Fruit fly (Drosophila melanogaster) whole organism, adult: ENCODE data around the gene CG4364.

Source experiments
- CG11617 ChIP-seq: fragments of 200-800 bp; sonication (Bioruptor generic); optimal IDR thresholded peaks from 2 replicates; lab custom pipeline; 2017; ENCODE audit warnings: mild to moderate bottlenecking, missing biosample characterization, missing genetic modification reagents, missing genetic modification characterization
- CG33017 ChIP-seq: fragments of 200-800 bp; sonication (Bioruptor generic); optimal IDR thresholded peaks from 2 replicates; lab custom pipeline; 2018; ENCODE audit warnings: missing biosample characterization, mild to moderate bottlenecking, missing genetic modification characterization, moderate library complexity
- CG7101 ChIP-seq: fragments of 200-800 bp; sonication (Bioruptor generic); optimal IDR thresholded peaks from 2 replicates; lab custom pipeline; 2018; ENCODE audit warnings: missing biosample characterization, mild to moderate bottlenecking, missing genetic modification characterization, moderate library complexity
- Clk ChIP-seq: fragments of 200-800 bp; sonication (Bioruptor generic); optimal IDR thresholded peaks from 2 replicates; lab custom pipeline; 2017; ENCODE audit warnings: missing biosample characterization, missing genetic modification characterization
- Mnt ChIP-seq: fragments of 200-800 bp; sonication (Bioruptor generic); optimal IDR thresholded peaks from 2 replicates; lab custom pipeline; 2016; ENCODE audit warnings: missing biosample characterization, mild to moderate bottlenecking, missing genetic modification characterization
- kay ChIP-seq: fragments of 200-800 bp; sonication (Bioruptor generic); peaks from one replicate; lab custom pipeline; 2016; ENCODE audit warnings: missing biosample characterization, missing genetic modification characterization, borderline replicate concordance
- ovo ChIP-seq: fragments of 200-800 bp; sonication (Bioruptor generic); optimal IDR thresholded peaks from 2 replicates; lab custom pipeline; 2016; ENCODE audit warnings: missing biosample characterization, missing genetic modification characterization
- pad ChIP-seq: fragments of 200-800 bp; sonication (Bioruptor generic); optimal IDR thresholded peaks from 3 replicates; lab custom pipeline; 2017; ENCODE audit warnings: missing biosample characterization, missing genetic modification characterization, mild to moderate bottlenecking, moderate library complexity, missing genetic modification reagents
- toe ChIP-seq: fragments of 200-800 bp; sonication (Bioruptor generic); optimal IDR thresholded peaks from 2 replicates; lab custom pipeline; 2016; ENCODE audit warnings: missing biosample characterization, missing genetic modification characterization

DNA sequence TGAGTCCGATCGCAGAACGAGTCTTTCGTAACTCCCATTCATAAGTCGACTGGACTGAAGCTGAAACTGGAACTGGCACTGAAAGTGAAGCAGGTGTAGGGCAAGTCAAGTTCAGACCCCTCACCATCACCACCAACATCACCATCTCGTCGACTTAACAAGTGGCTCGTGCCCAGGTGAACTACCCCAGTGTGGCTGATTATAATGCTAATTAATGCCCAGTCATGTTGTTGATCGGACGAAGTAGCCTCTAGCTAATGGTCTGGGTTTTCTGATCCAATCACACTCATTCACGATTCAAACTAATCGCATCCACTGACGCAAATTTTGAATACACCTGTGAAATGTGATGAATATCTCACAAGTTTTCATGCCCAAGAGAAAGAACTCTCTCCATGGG lies 17.7 kb upstream of the CG4364 start:
- TF ChIP-seq pad (no peak), CG33017 (no peak), kay (GFP tag; lab: Kevin White, UChicago) (no peak), Clk (GFP tag; lab: Kevin White, UChicago) (no peak), CG7101 (tag; lab: Kevin White, UChicago) (no peak), toe (GFP tag; lab: Kevin White, UChicago) (no peak), Mnt (GFP tag; lab: Kevin White, UChicago) (no peak), ovo (no peak), CG11617 (GFP tag; lab: Kevin White, UChicago) (no peak)
